Worm (Caenorhabditis elegans): Measurements from ENCODE around the gene F38A1.15.

The F38A1.15 gene

DNA sequence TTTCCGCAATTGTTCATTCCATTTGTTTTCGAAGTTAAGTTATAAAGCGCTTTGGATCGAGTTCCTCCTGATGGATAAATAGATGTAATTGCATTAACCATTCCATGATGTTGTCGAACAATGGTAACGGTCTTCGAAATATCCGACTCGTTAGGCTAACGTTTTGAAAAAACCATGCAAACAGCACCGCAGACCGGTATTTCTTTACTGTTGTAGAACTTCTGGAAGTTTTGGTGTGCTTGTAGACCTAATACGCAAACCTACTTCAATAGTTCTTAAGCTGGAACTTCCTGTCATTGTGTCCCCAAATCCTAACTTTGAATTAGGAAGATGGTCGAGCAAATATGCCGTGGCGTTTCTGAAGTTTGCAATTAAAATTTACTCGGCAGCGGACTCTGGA lies 2.0 kb upstream of the F38A1.15 start, which contains the start of gene F38A1.9:
F38A1.9 (minus strand) TSS at position 101 of the 400 bp plus-strand sequence.
- no peak for TF ChIP-seq nhr-10 (tag; optimal IDR thresholded peaks at IDR 0.05)

DNA sequence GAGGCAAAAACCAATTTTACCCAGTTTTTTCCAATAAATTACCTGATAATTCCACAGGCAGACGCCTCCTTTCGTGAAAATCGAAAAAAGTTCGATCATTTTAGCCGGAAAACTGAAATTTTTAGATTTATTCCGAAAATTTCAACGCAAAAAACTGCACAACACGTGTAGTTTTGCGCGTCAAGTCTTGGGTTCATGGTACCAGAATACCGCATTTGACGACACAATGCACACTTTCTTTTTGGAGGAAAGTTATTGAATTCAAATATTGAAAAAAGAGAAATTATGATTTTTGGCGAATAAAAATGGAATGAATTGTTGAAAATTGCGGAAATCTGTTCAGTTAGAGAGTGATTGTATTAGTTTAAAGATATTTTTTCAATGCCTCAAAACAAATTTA lies 3.5 kb downstream of the F38A1.15 start, which contains the start of gene F38A1.8:
F38A1.8 (minus strand) TSS at position 167 of the 400 bp plus-strand sequence.
- no peak for TF ChIP-seq alr-1 (tag; optimal IDR thresholded peaks at IDR 0.05)
- TF ChIP-seq gmeb-1 (tag; optimal IDR thresholded peaks at IDR 0.05): peak; percentile 93
- peak; percentile 3 for TF ChIP-seq fos-1 (tag; optimal IDR thresholded peaks at IDR 0.05)
- no peak for TF ChIP-seq aly-2 (tag; optimal IDR thresholded peaks at IDR 0.05)
- TF ChIP-seq ztf-4 (tag; optimal IDR thresholded peaks at IDR 0.05): no peak
- no peak for TF ChIP-seq nhr-23 (tag; optimal IDR thresholded peaks at IDR 0.05)
- TF ChIP-seq dmd-4 (tag; optimal IDR thresholded peaks at IDR 0.05): no peak
- peak; percentile 65 for TF ChIP-seq nhr-129 (tag; optimal IDR thresholded peaks at IDR 0.05)
- no peak for TF ChIP-seq nhr-77 (tag; optimal IDR thresholded peaks at IDR 0.05)
- no peak for TF ChIP-seq elt-3 (tag; optimal IDR thresholded peaks at IDR 0.05)
- TF ChIP-seq lsy-2 (tag; optimal IDR thresholded peaks at IDR 0.05): peak; percentile 66 to 86
- no peak for TF ChIP-seq ztf-11 (tag; optimal IDR thresholded peaks at IDR 0.05)
- peak; percentile 78 for TF ChIP-seq unc-55 (GFP tag; optimal IDR thresholded peaks at IDR 0.05)
- no peak for TF ChIP-seq nhr-6 (tag; optimal IDR thresholded peaks at IDR 0.05)
- peak; percentile 29 for TF ChIP-seq sma-3 (GFP tag; optimal IDR thresholded peaks at IDR 0.05)
- no peak for TF ChIP-seq unc-62 (GFP tag; optimal IDR thresholded peaks at IDR 0.05)
- TF ChIP-seq mab-5 (tag; optimal IDR thresholded peaks at IDR 0.05): no peak
- TF ChIP-seq sma-9 (GFP tag; optimal IDR thresholded peaks at IDR 0.05): peak; percentile 37
- TF ChIP-seq sma-9 (tag; optimal IDR thresholded peaks at IDR 0.05): no peak
- TF ChIP-seq peb-1 (tag; optimal IDR thresholded peaks at IDR 0.05): no peak
- no peak for TF ChIP-seq zag-1 (tag; optimal IDR thresholded peaks at IDR 0.05)
- TF ChIP-seq nhr-237 (tag; optimal IDR thresholded peaks at IDR 0.05): no peak
- no peak for TF ChIP-seq mbf-1 (tag; optimal IDR thresholded peaks at IDR 0.05)
- TF ChIP-seq egl-27 (tag; optimal IDR thresholded peaks at IDR 0.05): no peak
- peak; percentile 82 for TF ChIP-seq crh-2 (tag; optimal IDR thresholded peaks at IDR 0.05)
- no peak for TF ChIP-seq Y55F3AM.14 (GFP tag; optimal IDR thresholded peaks at IDR 0.05)
- TF ChIP-seq unc-39 (tag; optimal IDR thresholded peaks at IDR 0.05): no peak
- TF ChIP-seq sem-4 (tag; optimal IDR thresholded peaks at IDR 0.05): no peak
- TF ChIP-seq skn-1 (tag; optimal IDR thresholded peaks at IDR 0.05): no peak
- peak; percentile 5 for TF ChIP-seq ceh-16 (tag; optimal IDR thresholded peaks at IDR 0.05)
- no peak for TF ChIP-seq R02D3.7 (tag; optimal IDR thresholded peaks at IDR 0.05)
- TF ChIP-seq mdl-1 (tag; optimal IDR thresholded peaks at IDR 0.05): peak in 1 of 2 experiments; percentile 27
- no peak for TF ChIP-seq lin-39 (tag; optimal IDR thresholded peaks at IDR 0.05)
- no peak for TF ChIP-seq nhr-12 (tag; optimal IDR thresholded peaks at IDR 0.05)
- no peak for TF ChIP-seq nhr-11 (tag; optimal IDR thresholded peaks at IDR 0.05)
- no peak for TF ChIP-seq nhr-10 (tag; optimal IDR thresholded peaks at IDR 0.05)
- TF ChIP-seq elt-1 (tag; optimal IDR thresholded peaks at IDR 0.05): no peak
- no peak for TF ChIP-seq snpc-4 (tag; optimal IDR thresholded peaks at IDR 0.05)
- no peak for TF ChIP-seq C34F6.9 (tag; optimal IDR thresholded peaks at IDR 0.05)
- no peak for TF ChIP-seq ama-1 (optimal IDR thresholded peaks at IDR 0.05)
- no peak for TF ChIP-seq F13H6.1 (tag; optimal IDR thresholded peaks at IDR 0.05)
- no peak for TF ChIP-seq lin-11 (tag; optimal IDR thresholded peaks at IDR 0.05)
- no peak for TF ChIP-seq nhr-25 (tag; optimal IDR thresholded peaks at IDR 0.05)
- no peak for TF ChIP-seq ceh-82 (tag; optimal IDR thresholded peaks at IDR 0.05)
- TF ChIP-seq ztf-1 (GFP tag; conservative IDR thresholded peaks at IDR 0.05): no peak
- TF ChIP-seq lin-13 (GFP tag; optimal IDR thresholded peaks at IDR 0.05): no peak
- TF ChIP-seq ZK546.5 (tag; optimal IDR thresholded peaks at IDR 0.05): no peak
- TF ChIP-seq nhr-21 (tag; optimal IDR thresholded peaks at IDR 0.05): peak; percentile 33
- no peak for TF ChIP-seq blmp-1 (tag; optimal IDR thresholded peaks at IDR 0.05; ENCODE audit: insufficient read depth)
